Fruit fly (Drosophila melanogaster) Kc167 (cell line): ENCODE results near the gene SamDC.

Experiments used
- Myc ChIP-seq: fragments of >200 bp; optimal IDR thresholded peaks from 2 replicates; lab custom pipeline; 2017; ENCODE audit warnings: missing external identifiers
- Sin3A ChIP-seq: fragments of >200 bp; optimal IDR thresholded peaks from 2 replicates; lab custom pipeline; 2018; ENCODE audit warnings: missing external identifiers
- h ChIP-seq: fragments of >200 bp; optimal IDR thresholded peaks from 3 replicates; lab custom pipeline; 2018; ENCODE audit warnings: missing external identifiers
- insv ChIP-seq: fragments of >200 bp; optimal IDR thresholded peaks from 3 replicates; lab custom pipeline; 2018; ENCODE audit warnings: missing external identifiers
- psq ChIP-seq: fragments of >200 bp; optimal IDR thresholded peaks from 2 replicates; lab custom pipeline; 2017; ENCODE audit warnings: missing external identifiers
- ttk ChIP-seq: sonication (Bioruptor generic); optimal IDR thresholded peaks from 2 replicates; lab custom pipeline; 2017; ENCODE audit warnings: missing external identifiers

Gene SamDC

dm6 chr2L:10386208-10386805 lies 47.0 kb downstream of the SamDC start, which contains the start of the genes Cdk1 and mRpS7:
TSS of gene Cdk1 (minus strand) at chr2L:10386262.
TSS of gene mRpS7 (plus strand) at chr2L:10386662.
- TF ChIP-seq h (lab: Kevin White, UChicago) (no peak), ttk (lab: Kevin White, UChicago) (no peak), psq (lab: Kevin White, UChicago) (no peak), Myc (lab: Kevin White, UChicago) (no peak), Sin3A (lab: Kevin White, UChicago) (no peak), insv (lab: Kevin White, UChicago) (no peak)

dm6 chr2L:10386824-10387223 lies 47.6 kb downstream of the SamDC start:
- TF ChIP-seq h (lab: Kevin White, UChicago), result no peak
- TF ChIP-seq Myc (lab: Kevin White, UChicago), result no peak
- no peak for TF ChIP-seq psq (lab: Kevin White, UChicago)
- TF ChIP-seq Sin3A (lab: Kevin White, UChicago), result no peak
- no peak for TF ChIP-seq ttk (lab: Kevin White, UChicago)
- TF ChIP-seq insv (lab: Kevin White, UChicago), result no peak

dm6 chr2L:10387869-10388726 lies 48.8 kb downstream of the SamDC start, which contains the start of gene da:
TSS of gene da (plus strand) at chr2L:10388105.
- TF ChIP-seq insv (lab: Kevin White, UChicago) (no peak), Sin3A (lab: Kevin White, UChicago) (no peak), h (lab: Kevin White, UChicago) (no peak), ttk (lab: Kevin White, UChicago) (no peak), Myc (lab: Kevin White, UChicago) (no peak)
